Fruit fly (Drosophila melanogaster) whole organism, wandering third instar larva: ENCODE results near the gene Ns4.

ENCODE experiments used
- Abd-B ChIP-seq: fragments of >200 bp; optimal IDR thresholded peaks from 2 replicates; lab custom pipeline; 2017; ENCODE audit warnings: missing biosample characterization, missing genetic modification characterization
- CG32264 ChIP-seq: fragments of 200-800 bp; sonication (Bioruptor generic); optimal IDR thresholded peaks from 2 replicates; lab custom pipeline; 2016; ENCODE audit warnings: missing biosample characterization, missing genetic modification characterization
- CG9705 ChIP-seq: fragments of 200-800 bp; sonication (Bioruptor generic); optimal IDR thresholded peaks from 2 replicates; lab custom pipeline; 2018; ENCODE audit warnings: missing biosample characterization, mild to moderate bottlenecking, missing genetic modification characterization
- CrebA ChIP-seq: fragments of 200-800 bp; sonication (Bioruptor generic); optimal IDR thresholded peaks from 2 replicates; lab custom pipeline; 2016; ENCODE audit warnings: missing biosample characterization, mild to moderate bottlenecking, missing genetic modification characterization, borderline replicate concordance
- Dfd ChIP-seq: fragments of >200 bp; optimal IDR thresholded peaks from 2 replicates; lab custom pipeline; 2017; ENCODE audit warnings: missing biosample characterization, missing genetic modification characterization
- GATAd ChIP-seq: sonication (Bioruptor generic); optimal IDR thresholded peaks from 2 replicates; lab custom pipeline; 2016; ENCODE audit warnings: missing biosample characterization, missing genetic modification characterization
- HLH106 ChIP-seq: fragments of 200-800 bp; optimal IDR thresholded peaks from 3 replicates; lab custom pipeline; 2019; ENCODE audit warnings: missing biosample characterization, mild to moderate bottlenecking, missing genetic modification characterization, moderate library complexity
- Hnf4 ChIP-seq: fragments of 200-800 bp; sonication (Bioruptor generic); optimal IDR thresholded peaks from 2 replicates; lab custom pipeline; 2016; ENCODE audit warnings: missing biosample characterization, mild to moderate bottlenecking, missing genetic modification characterization
- Hr78 ChIP-seq: fragments of >200 bp; optimal IDR thresholded peaks from 2 replicates; lab custom pipeline; 2017; ENCODE audit warnings: missing biosample characterization, missing genetic modification characterization
- Hr83 ChIP-seq: fragments of 200-300 bp; sonication (Bioruptor generic); optimal IDR thresholded peaks from 2 replicates; lab custom pipeline; 2016; ENCODE audit warnings: missing biosample characterization, mild to moderate bottlenecking, missing genetic modification characterization, moderate library complexity; ENCODE audit not compliant: poor library complexity, severe bottlenecking
- Jra ChIP-seq: sonication (Bioruptor generic); optimal IDR thresholded peaks from 2 replicates; lab custom pipeline; 2016; ENCODE audit warnings: missing biosample characterization, missing genetic modification characterization
- Mio ChIP-seq: sonication (Bioruptor generic); optimal IDR thresholded peaks from 2 replicates; lab custom pipeline; 2016; ENCODE audit warnings: missing biosample characterization, missing genetic modification characterization
- Myc ChIP-seq: fragments of >200 bp; optimal IDR thresholded peaks from 2 replicates; lab custom pipeline; 2017
- N ChIP-seq: fragments of >200 bp; optimal IDR thresholded peaks from 2 replicates; lab custom pipeline; 2018; ENCODE audit warnings: missing biosample characterization, missing external identifiers, missing genetic modification characterization
- OdsH ChIP-seq: fragments of 200-800 bp; sonication (Bioruptor generic); optimal IDR thresholded peaks from 2 replicates; lab custom pipeline; 2016; ENCODE audit warnings: missing biosample characterization, mild to moderate bottlenecking, missing genetic modification characterization
- Rel ChIP-seq, 2 experiments: fragments of 200-800 bp; sonication (Bioruptor generic) in 1 of 2; optimal IDR thresholded peaks; 2 replicates in 1 of 2; 3 replicates in 1 of 2; lab custom pipeline; 2016 to 2019; ENCODE audit warnings: mild to moderate bottlenecking in 2 of 2, missing biosample characterization in 2 of 2, missing genetic modification characterization in 2 of 2, moderate library complexity in 1 of 2
- Sp1 ChIP-seq: fragments of 200-800 bp; sonication (Bioruptor generic); optimal IDR thresholded peaks from 3 replicates; lab custom pipeline; 2019; ENCODE audit warnings: missing biosample characterization, mild to moderate bottlenecking, missing genetic modification characterization, moderate library complexity
- Vsx2 ChIP-seq: fragments of 200-300, 225-300 bp; sonication (Bioruptor generic); optimal IDR thresholded peaks from 2 replicates; lab custom pipeline; 2018; ENCODE audit warnings: missing biosample characterization, missing genetic modification characterization; ENCODE audit not compliant: partially characterized antibody
- br ChIP-seq: fragments of 200-800 bp; sonication (Bioruptor generic); optimal IDR thresholded peaks from 2 replicates; lab custom pipeline; 2016; ENCODE audit warnings: missing biosample characterization, missing genetic modification characterization
- dl ChIP-seq, 2 experiments: fragments of 175-275, 200-275 bp in 1 of 2; fragments of 200-275 bp in 1 of 2; sonication (Bioruptor generic); optimal IDR thresholded peaks; lab custom pipeline; 2018; ENCODE audit warnings: mild to moderate bottlenecking in 2 of 2, missing biosample characterization in 2 of 2, missing genetic modification characterization in 2 of 2, moderate library complexity in 2 of 2; ENCODE audit not compliant: partially characterized antibody in 2 of 2, insufficient read depth in 1 of 2
- dmrt93B ChIP-seq: fragments of 200-800 bp; sonication (Bioruptor generic); optimal IDR thresholded peaks from 2 replicates; lab custom pipeline; 2018; ENCODE audit warnings: missing biosample characterization, mild to moderate bottlenecking, missing genetic modification characterization
- dsf ChIP-seq: sonication (Bioruptor generic); optimal IDR thresholded peaks from 2 replicates; lab custom pipeline; 2016; ENCODE audit warnings: missing biosample characterization, missing genetic modification characterization, borderline replicate concordance
- foxo ChIP-seq, 2 experiments: fragments of 200-800 bp; sonication (Bioruptor generic); optimal IDR thresholded peaks; 2 replicates in 1 of 2; 3 replicates in 1 of 2; lab custom pipeline; 2016 to 2017; ENCODE audit warnings: missing biosample characterization in 2 of 2, missing genetic modification characterization in 2 of 2
- fru ChIP-seq: fragments of 200-800 bp; sonication (Bioruptor generic); optimal IDR thresholded peaks from 3 replicates; lab custom pipeline; 2016; ENCODE audit warnings: missing biosample characterization, mild to moderate bottlenecking, missing genetic modification characterization
- h ChIP-seq: fragments of 200-800 bp; sonication (Bioruptor generic); optimal IDR thresholded peaks from 3 replicates; lab custom pipeline; 2016; ENCODE audit warnings: missing biosample characterization, mild to moderate bottlenecking, missing genetic modification characterization
- jim ChIP-seq: fragments of 175-275, 200-325 bp; sonication (Bioruptor generic); optimal IDR thresholded peaks from 2 replicates; lab custom pipeline; 2016; ENCODE audit warnings: missing biosample characterization, mild to moderate bottlenecking, missing genetic modification characterization
- lola ChIP-seq: fragments of >200 bp; optimal IDR thresholded peaks from 2 replicates; lab custom pipeline; 2017; ENCODE audit warnings: missing biosample characterization, missing genetic modification characterization
- psq ChIP-seq: fragments of 200-800 bp; sonication (Bioruptor generic); optimal IDR thresholded peaks from 3 replicates; lab custom pipeline; 2017; ENCODE audit warnings: missing biosample characterization, mild to moderate bottlenecking, missing genetic modification characterization, moderate library complexity
- rgr ChIP-seq: fragments of 200-800 bp; sonication (Bioruptor generic); optimal IDR thresholded peaks from 3 replicates; lab custom pipeline; 2016; ENCODE audit warnings: missing biosample characterization, mild to moderate bottlenecking, missing genetic modification characterization
- sage ChIP-seq: fragments of 200-800 bp; sonication (Bioruptor generic); optimal IDR thresholded peaks from 2 replicates; lab custom pipeline; 2016; ENCODE audit warnings: missing biosample characterization, mild to moderate bottlenecking, missing genetic modification characterization
- sv ChIP-seq: fragments of 200-800 bp; sonication (Bioruptor generic); optimal IDR thresholded peaks from 3 replicates; lab custom pipeline; 2016; ENCODE audit warnings: missing biosample characterization, missing genetic modification characterization
- tai ChIP-seq: sonication (Bioruptor generic); optimal IDR thresholded peaks from 2 replicates; lab custom pipeline; 2016; ENCODE audit warnings: missing biosample characterization, missing genetic modification characterization
- usp ChIP-seq: fragments of >200 bp; optimal IDR thresholded peaks from 2 replicates; lab custom pipeline; 2017; ENCODE audit warnings: missing biosample characterization, missing genetic modification characterization
- woc ChIP-seq: sonication (Bioruptor generic); optimal IDR thresholded peaks from 2 replicates; lab custom pipeline; 2016; ENCODE audit warnings: missing biosample characterization, mild to moderate bottlenecking, missing genetic modification characterization

Gene Ns4

DNA sequence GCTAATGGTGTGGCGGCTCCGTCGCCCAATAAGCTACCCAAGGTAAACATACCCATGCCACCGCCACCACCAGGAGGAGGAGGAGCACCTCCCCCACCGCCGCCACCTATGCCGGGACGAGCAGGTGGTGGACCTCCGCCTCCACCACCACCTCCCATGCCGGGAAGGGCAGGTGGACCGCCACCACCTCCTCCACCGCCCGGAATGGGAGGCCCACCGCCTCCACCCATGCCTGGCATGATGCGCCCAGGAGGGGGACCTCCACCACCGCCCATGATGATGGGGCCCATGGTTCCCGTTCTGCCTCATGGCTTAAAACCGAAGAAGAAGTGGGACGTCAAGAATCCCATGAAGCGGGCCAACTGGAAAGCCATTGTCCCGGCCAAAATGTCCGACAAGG, 12.4 kb downstream of the Ns4 start:
- no peak for TF ChIP-seq Abd-B
- peak; percentile 99 for TF ChIP-seq Dfd (GFP tag; lab: Kevin White, UChicago)

DNA sequence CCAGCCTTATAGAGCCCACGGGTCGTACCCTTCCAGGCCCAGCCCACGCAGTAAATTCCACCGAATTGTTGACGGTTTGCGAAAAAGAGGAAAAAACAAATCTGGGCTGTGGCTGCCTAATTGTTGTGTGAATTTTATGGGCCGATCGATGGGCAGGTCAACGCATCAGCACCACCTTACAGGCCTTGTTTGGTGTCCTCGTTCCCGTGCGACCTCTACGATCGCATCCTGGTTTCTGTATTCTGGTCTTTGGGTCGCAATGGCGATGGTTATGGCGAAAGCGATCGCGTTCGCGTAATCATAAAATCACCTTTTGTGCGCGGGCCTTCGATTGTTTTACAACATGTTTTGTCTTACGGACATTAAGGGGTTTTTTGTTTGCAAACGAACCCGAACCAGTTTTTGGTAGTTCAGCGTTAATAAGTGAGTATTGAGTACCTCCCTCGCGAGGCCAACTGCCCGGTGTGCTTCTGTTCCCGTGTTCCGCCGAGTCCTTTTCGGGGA, 16.3 kb downstream of the Ns4 start:
- TF ChIP-seq fru (GFP tag; lab: Kevin White, UChicago): no peak

DNA sequence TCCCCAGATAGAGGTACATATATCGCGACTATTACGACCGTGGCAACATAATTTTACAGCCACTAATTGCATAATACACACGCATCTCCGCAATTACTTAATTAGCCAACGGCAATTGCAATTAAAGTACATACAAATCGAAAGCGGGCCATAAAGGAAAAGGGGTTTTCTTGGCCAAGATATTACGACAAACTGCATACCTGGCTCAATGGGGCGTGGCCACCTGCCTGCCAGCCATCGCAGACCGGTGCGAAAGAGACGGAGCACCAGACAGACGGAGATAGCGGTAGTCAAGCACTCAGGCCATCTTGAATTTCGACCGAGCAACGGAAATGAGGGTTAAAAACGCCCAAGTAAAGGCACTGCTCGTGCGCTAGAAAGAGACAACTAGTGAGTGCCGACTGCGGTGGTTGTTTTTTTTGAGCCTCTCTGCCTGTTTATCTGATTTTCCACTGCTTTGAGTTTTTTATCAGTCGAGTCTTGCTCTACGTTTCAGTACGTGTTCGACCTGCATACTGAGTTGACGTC, 18.0 kb downstream of the Ns4 start, which contains the start of gene cad:
Gene cad, plus strand, starts transcription at position 490 of the 528 bp plus-strand sequence.
- TF ChIP-seq GATAd (GFP tag; lab: Kevin White, UChicago) (no peak), Hnf4 (peak; percentile 2), Hr83 (GFP tag; lab: Kevin White, UChicago) (peak; percentile 79), dsf (GFP tag; lab: Kevin White, UChicago) (no peak), h (GFP tag; lab: Kevin White, UChicago) (peak; percentile 65), br (GFP tag; lab: Kevin White, UChicago) (peak; percentile 57), Jra (GFP tag; lab: Kevin White, UChicago) (peak; percentile 19), foxo (GFP tag; optimal IDR thresholded peaks at IDR 0.05; lab: Kevin White, UChicago) (peak in 1 of 2 experiments; percentile 14), sv (GFP tag; lab: Kevin White, UChicago) (no peak), dl (GFP tag; optimal IDR thresholded peaks at IDR 0.05; lab: Kevin White, UChicago; ENCODE audit: insufficient read depth in 1 of 2, partially characterized antibody in 2 of 2) (no peak), Hr78 (no peak), fru (GFP tag; lab: Kevin White, UChicago) (no peak), sage (GFP tag; lab: Kevin White, UChicago) (no peak), woc (GFP tag; lab: Kevin White, UChicago) (no peak), dmrt93B (peak; percentile 36), tai (GFP tag; lab: Kevin White, UChicago) (no peak), Dfd (GFP tag; lab: Kevin White, UChicago) (no peak), psq (GFP tag; lab: Kevin White, UChicago) (peak; percentile 45), rgr (GFP tag; lab: Kevin White, UChicago) (peak; percentile 68), lola (no peak), Myc (lab: Kevin White, UChicago) (no peak), jim (peak; percentile 65), Rel (GFP tag; optimal IDR thresholded peaks at IDR 0.05; lab: Kevin White, UChicago) (no peak), Rel (tag; optimal IDR thresholded peaks at IDR 0.05; lab: Kevin White, UChicago) (peak; percentile 65), HLH106 (tag; lab: Kevin White, UChicago) (peak; percentile 41), N (GFP tag; lab: Kevin White, UChicago) (no peak), Abd-B (no peak), CG32264 (GFP tag; lab: Kevin White, UChicago) (no peak), OdsH (GFP tag; lab: Kevin White, UChicago) (peak; percentile 11), Vsx2 (no peak), Mio (GFP tag; lab: Kevin White, UChicago) (no peak), usp (GFP tag; lab: Kevin White, UChicago) (no peak), Sp1 (GFP tag; lab: Kevin White, UChicago) (peak; percentile 65), CG9705 (peak; percentile 26)

DNA sequence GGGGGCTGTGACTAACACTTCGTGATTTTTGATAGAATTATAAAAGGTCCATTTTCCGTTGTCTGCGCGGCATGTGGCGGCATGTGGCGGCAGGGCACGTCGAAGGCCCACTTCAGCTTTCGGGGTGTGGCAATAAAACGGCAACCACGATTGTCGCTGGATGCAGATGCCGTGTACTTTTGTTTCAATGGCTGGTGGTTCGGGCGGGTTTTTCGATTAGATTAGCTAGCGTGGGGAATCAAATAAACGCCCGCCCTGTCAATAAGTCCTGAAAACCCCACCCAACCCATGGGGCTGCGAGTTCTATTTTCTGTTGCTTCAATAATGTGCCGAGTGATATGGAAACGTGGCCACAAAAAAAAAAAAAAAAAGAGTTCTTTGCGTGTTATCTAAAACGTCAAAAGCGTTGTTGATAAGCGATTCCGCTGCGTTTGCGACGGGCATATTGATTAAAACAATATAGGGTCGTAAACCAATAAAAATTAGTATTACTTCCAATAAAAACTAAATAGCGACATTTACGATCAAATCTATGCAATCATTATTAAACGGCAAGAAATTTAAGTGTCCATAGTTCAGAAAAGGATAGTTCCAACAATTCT, 21.3 kb downstream of the Ns4 start:
- no peak for TF ChIP-seq GATAd (GFP tag; lab: Kevin White, UChicago)
- no peak for TF ChIP-seq Rel (GFP tag; optimal IDR thresholded peaks at IDR 0.05; lab: Kevin White, UChicago)
- TF ChIP-seq Rel (tag; optimal IDR thresholded peaks at IDR 0.05; lab: Kevin White, UChicago): peak; percentile 95
- TF ChIP-seq usp (GFP tag; lab: Kevin White, UChicago): no peak
- TF ChIP-seq dl (GFP tag; optimal IDR thresholded peaks at IDR 0.05; lab: Kevin White, UChicago; ENCODE audit: insufficient read depth in 1 of 2, partially characterized antibody in 2 of 2): peak in 1 of 2 experiments; percentile 50
- peak; percentile 42 for TF ChIP-seq Sp1 (GFP tag; lab: Kevin White, UChicago)
- TF ChIP-seq CrebA: peak; percentile 75
- TF ChIP-seq, all 38 proteins: peak for 4
